Fruit fly (Drosophila melanogaster) whole organism, embryonic: Measurements from ENCODE around the gene CG14903.

Experiments
- BtbVII ChIP-seq: fragments of 200-800 bp; sonication (Bioruptor generic); optimal IDR thresholded peaks from 3 replicates; lab custom pipeline; 2017; ENCODE audit warnings: missing biosample characterization, mild to moderate bottlenecking, missing genetic modification characterization
- CG10267 ChIP-seq: fragments of 200-800 bp; sonication (Bioruptor generic); optimal IDR thresholded peaks from 2 replicates; lab custom pipeline; 2018; ENCODE audit warnings: missing biosample characterization, mild to moderate bottlenecking, missing genetic modification characterization, moderate library complexity
- CG10543 ChIP-seq: fragments of 200-800 bp; sonication (Bioruptor generic); optimal IDR thresholded peaks from 3 replicates; lab custom pipeline; 2017; ENCODE audit warnings: missing biosample characterization, mild to moderate bottlenecking, missing genetic modification characterization, moderate library complexity
- CG13424 ChIP-seq: fragments of 200-800 bp; sonication (Bioruptor generic); optimal IDR thresholded peaks from 2 replicates; lab custom pipeline; 2019; ENCODE audit warnings: missing biosample characterization, mild to moderate bottlenecking, missing genetic modification characterization, moderate library complexity
- CG15479 ChIP-seq: fragments of 200-800 bp; sonication (Bioruptor generic); optimal IDR thresholded peaks from 3 replicates; lab custom pipeline; 2019; ENCODE audit warnings: missing biosample characterization, mild to moderate bottlenecking, missing genetic modification characterization, moderate library complexity
- CG1792 ChIP-seq: fragments of 200-800 bp; sonication (Bioruptor generic); optimal IDR thresholded peaks from 2 replicates; lab custom pipeline; 2016; ENCODE audit warnings: missing biosample characterization, missing genetic modification characterization
- CG18011 ChIP-seq: fragments of 200-800 bp; sonication (Bioruptor generic); optimal IDR thresholded peaks from 2 replicates; lab custom pipeline; 2017; ENCODE audit warnings: missing biosample characterization, missing genetic modification characterization, mild to moderate bottlenecking, moderate library complexity, missing genotype
- CG18599 ChIP-seq: fragments of 200-800 bp; sonication (Bioruptor generic); optimal IDR thresholded peaks from 3 replicates; lab custom pipeline; 2017; ENCODE audit warnings: missing biosample characterization, missing genetic modification characterization, mild to moderate bottlenecking, moderate library complexity, missing genetic modification reagents
- CG2129 ChIP-seq: fragments of 200-800 bp; sonication (Bioruptor generic); IDR thresholded peaks from 2 replicates; pipeline ENCODE4 v1.3.6; 2022; ENCODE audit warnings: missing biosample characterization, missing genetic modification characterization; ENCODE audit not compliant: partially characterized antibody
- CG9932 ChIP-seq: fragments of 200-800 bp; sonication (Bioruptor generic); IDR thresholded peaks from 2 replicates; pipeline ENCODE4 v1.3.6; 2022; ENCODE audit warnings: missing biosample characterization, missing genetic modification characterization
- D ChIP-seq, 2 experiments: fragments of 200-800 bp in 1 of 2; fragments of >200 bp in 1 of 2; sonication (Bioruptor generic) in 1 of 2; optimal IDR thresholded peaks; 2 replicates in 1 of 2; 3 replicates in 1 of 2; lab custom pipeline; 2017; ENCODE audit warnings: mild to moderate bottlenecking in 1 of 2, missing biosample characterization in 1 of 2, missing genetic modification characterization in 1 of 2, missing genetic modification reagents in 1 of 2
- D19A ChIP-seq: fragments of 200-800 bp; optimal IDR thresholded peaks from 3 replicates; lab custom pipeline; 2019; ENCODE audit warnings: missing biosample characterization, mild to moderate bottlenecking, missing genetic modification characterization, moderate library complexity
- Dll ChIP-seq: fragments of 200-800 bp; sonication (Bioruptor generic); IDR thresholded peaks from 4 replicates; pipeline ENCODE4 v1.3.6; 2022; ENCODE audit warnings: missing biosample characterization, missing genetic modification characterization; ENCODE audit not compliant: partially characterized antibody
- E2f1 ChIP-seq: fragments of 200-800 bp; sonication (Bioruptor generic); IDR thresholded peaks from 2 replicates; pipeline ENCODE4 v1.3.6; 2022; ENCODE audit warnings: missing biosample characterization, missing genetic modification characterization
- Ets97D ChIP-seq: fragments of 200-800 bp; sonication (Bioruptor generic); optimal IDR thresholded peaks from 3 replicates; lab custom pipeline; 2016; ENCODE audit warnings: missing biosample characterization, missing genetic modification characterization
- Hr39 ChIP-seq: fragments of >200 bp; optimal IDR thresholded peaks from 2 replicates; lab custom pipeline; 2017
- Hr78 ChIP-seq, 2 experiments: fragments of 200-800 bp in 1 of 2; fragments of >200 bp in 1 of 2; sonication (Bioruptor generic) in 1 of 2; optimal IDR thresholded peaks; 2 replicates each; lab custom pipeline; 2017 to 2019; ENCODE audit warnings: missing biosample characterization in 2 of 2, missing genetic modification characterization in 2 of 2, mild to moderate bottlenecking in 1 of 2, moderate library complexity in 1 of 2
- Med ChIP-seq: fragments of 200-800 bp; sonication (Bioruptor generic); peaks from one replicate; lab custom pipeline; 2016; ENCODE audit warnings: missing biosample characterization, missing genetic modification characterization, mild to moderate bottlenecking, inconsistent platforms, moderate library complexity
- Nf-YC ChIP-seq: fragments of 200-800 bp; optimal IDR thresholded peaks from 3 replicates; lab custom pipeline; 2019; ENCODE audit warnings: missing biosample characterization, mild to moderate bottlenecking, missing genetic modification characterization, moderate library complexity
- Oli ChIP-seq: fragments of 200-800 bp; sonication (Bioruptor generic); optimal IDR thresholded peaks from 2 replicates; lab custom pipeline; 2018; ENCODE audit warnings: missing biosample characterization, mild to moderate bottlenecking, missing genetic modification characterization, moderate library complexity
- Ravus ChIP-seq: fragments of 200-800 bp; sonication (Bioruptor generic); IDR thresholded peaks from 2 replicates; pipeline ENCODE4 v1.3.6; 2022; ENCODE audit warnings: missing biosample characterization, missing genetic modification characterization
- TFAM ChIP-seq: fragments of 200-800 bp; sonication (Bioruptor generic); optimal IDR thresholded peaks from 2 replicates; lab custom pipeline; 2017; ENCODE audit warnings: missing biosample characterization, missing genetic modification characterization, inconsistent platforms
- abd-A ChIP-seq: fragments of 200-800 bp; sonication (Bioruptor generic); optimal IDR thresholded peaks from 3 replicates; lab custom pipeline; 2019; ENCODE audit warnings: missing biosample characterization, mild to moderate bottlenecking, missing genetic modification characterization, moderate library complexity
- amos ChIP-seq: fragments of 200-800 bp; sonication (Bioruptor generic); IDR thresholded peaks from 2 replicates; pipeline ENCODE4 v1.3.6; 2022; ENCODE audit warnings: missing biosample characterization, missing genetic modification characterization; ENCODE audit not compliant: partially characterized antibody
- ap ChIP-seq: fragments of 200-800 bp; sonication (Bioruptor generic); IDR thresholded peaks from 2 replicates; pipeline ENCODE4 v1.3.6; 2022; ENCODE audit warnings: missing biosample characterization, missing genetic modification characterization
- cg ChIP-seq: fragments of 200-800 bp; sonication (Bioruptor generic); optimal IDR thresholded peaks from 3 replicates; lab custom pipeline; 2019; ENCODE audit warnings: missing biosample characterization, mild to moderate bottlenecking, missing genetic modification characterization, moderate library complexity
- chinmo ChIP-seq: fragments of 200-800 bp; sonication (Bioruptor generic); IDR thresholded peaks from 4 replicates; pipeline ENCODE4 v1.3.6; 2022; ENCODE audit warnings: missing biosample characterization, missing genetic modification characterization; ENCODE audit not compliant: partially characterized antibody
- dpn ChIP-seq, 2 experiments: fragments of 200-800 bp; sonication (Bioruptor generic); optimal IDR thresholded peaks; 3 replicates each; lab custom pipeline; 2016; ENCODE audit warnings: missing biosample characterization in 2 of 2, missing genetic modification characterization in 2 of 2
- esg ChIP-seq: fragments of 200-800 bp; sonication (Bioruptor generic); conservative IDR thresholded peaks from 2 replicates; pipeline ENCODE4 v1.3.6; 2022; ENCODE audit warnings: missing biosample characterization, missing genetic modification characterization
- gem ChIP-seq: fragments of 200-800 bp; sonication (Bioruptor generic); optimal IDR thresholded peaks from 2 replicates; lab custom pipeline; 2019; ENCODE audit warnings: missing biosample characterization, mild to moderate bottlenecking, missing genetic modification characterization, moderate library complexity
- gt ChIP-seq: fragments of 200-800 bp; sonication (Bioruptor generic); IDR thresholded peaks from 2 replicates; pipeline ENCODE4 v1.3.6; 2022; ENCODE audit warnings: missing biosample characterization, missing genetic modification characterization
- ham ChIP-seq: fragments of 200-800 bp; sonication (Bioruptor generic); IDR thresholded peaks from 2 replicates; pipeline ENCODE4 v1.3.6; 2022; ENCODE audit warnings: missing biosample characterization, missing genetic modification characterization
- luna ChIP-seq: fragments of 200-800 bp; sonication (Bioruptor generic); optimal IDR thresholded peaks from 2 replicates; lab custom pipeline; 2016; ENCODE audit warnings: missing biosample characterization, missing genetic modification characterization
- maf-S ChIP-seq: fragments of 200-800 bp; sonication (Bioruptor generic); optimal IDR thresholded peaks from 2 replicates; lab custom pipeline; 2016; ENCODE audit warnings: missing biosample characterization, missing genetic modification characterization
- peb ChIP-seq: fragments of 200-800 bp; sonication (Bioruptor generic); IDR thresholded peaks from 2 replicates; pipeline ENCODE4 v1.3.6; 2022; ENCODE audit warnings: missing biosample characterization, missing genetic modification characterization
- ranshi ChIP-seq: fragments of 200-800 bp; sonication (Bioruptor generic); IDR thresholded peaks from 2 replicates; pipeline ENCODE4 v1.3.6; 2022; ENCODE audit warnings: missing biosample characterization, missing genetic modification characterization
- sens ChIP-seq: fragments of 200-800 bp; sonication (Bioruptor generic); peaks from one replicate; lab custom pipeline; 2016; ENCODE audit warnings: missing biosample characterization, missing genetic modification characterization
- sim ChIP-seq: fragments of 200-800 bp; sonication (Bioruptor generic); IDR thresholded peaks from 2 replicates; pipeline ENCODE4 v1.3.6; 2022; ENCODE audit warnings: missing biosample characterization, missing genetic modification characterization
- sisA ChIP-seq: fragments of 200-800 bp; sonication (Bioruptor generic); IDR thresholded peaks from 2 replicates; pipeline ENCODE4 v1.3.6; 2022; ENCODE audit warnings: missing biosample characterization, missing genetic modification characterization
- sr ChIP-seq: fragments of 200-800 bp; sonication (Bioruptor generic); IDR thresholded peaks from 3 replicates; pipeline ENCODE4 v1.3.6; 2022; ENCODE audit warnings: missing biosample characterization, missing genetic modification characterization
- tll ChIP-seq, 2 experiments: fragments of 200-800 bp in 1 of 2; fragments of >200 bp in 1 of 2; sonication (Bioruptor generic) in 1 of 2; optimal IDR thresholded peaks; 2 replicates each; lab custom pipeline; 2017 to 2019; ENCODE audit warnings: missing biosample characterization in 2 of 2, missing genetic modification characterization in 2 of 2, mild to moderate bottlenecking in 1 of 2, moderate library complexity in 1 of 2
- tup ChIP-seq: fragments of 200-800 bp; sonication (Bioruptor generic); optimal IDR thresholded peaks from 2 replicates; lab custom pipeline; 2016; ENCODE audit warnings: missing biosample characterization, mild to moderate bottlenecking, missing genetic modification characterization, moderate library complexity
- twi ChIP-seq: fragments of 200-800 bp; optimal IDR thresholded peaks from 2 replicates; lab custom pipeline; 2019; ENCODE audit warnings: missing biosample characterization, mild to moderate bottlenecking, missing genetic modification characterization, moderate library complexity
- tx ChIP-seq: fragments of 200-800 bp; sonication (Bioruptor generic); optimal IDR thresholded peaks from 2 replicates; lab custom pipeline; 2016; ENCODE audit warnings: missing biosample characterization, missing genetic modification characterization
- vvl ChIP-seq: fragments of 200-800 bp; sonication (Bioruptor generic); IDR thresholded peaks from 2 replicates; pipeline ENCODE4 v1.3.6; 2022; ENCODE audit warnings: missing biosample characterization, missing genetic modification characterization
- zen ChIP-seq: fragments of 200-800 bp; sonication (Bioruptor generic); optimal IDR thresholded peaks from 3 replicates; lab custom pipeline; 2018; ENCODE audit warnings: missing biosample characterization, mild to moderate bottlenecking, missing genetic modification characterization, moderate library complexity
- zfh2 ChIP-seq: fragments of 200-800 bp; sonication (Bioruptor generic); optimal IDR thresholded peaks from 2 replicates; lab custom pipeline; 2016; ENCODE audit warnings: missing biosample characterization, missing genetic modification characterization

Gene CG14903

dm6 chr3R:16571215-16571614, 2.3 kb downstream of the CG14903 start, which contains the start of gene CG14891:
CG14891 (plus strand) TSS chr3R:16571515.
- peak; percentile 11 for TF ChIP-seq sens (GFP tag; lab: Kevin White, UChicago)
- no peak for TF ChIP-seq gem (tag; lab: Kevin White, UChicago)
- no peak for TF ChIP-seq peb

- peak; percentile 27 for TF ChIP-seq abd-A (tag; lab: Kevin White, UChicago)
- TF ChIP-seq luna (GFP tag; lab: Kevin White, UChicago): no peak
- peak; percentile 99 for TF ChIP-seq zen (tag; lab: Kevin White, UChicago)
- TF ChIP-seq Ravus (GFP tag; lab: Robert Waterston, UW): no peak
- TF ChIP-seq tll (GFP tag; optimal IDR thresholded peaks at IDR 0.05; lab: Kevin White, UChicago): peak in 1 of 2 experiments; percentile 45
- no peak for TF ChIP-seq tx (GFP tag; lab: Kevin White, UChicago)
- peak; percentile 60 for TF ChIP-seq D (optimal IDR thresholded peaks at IDR 0.05; lab: Kevin White, UChicago)
- no peak for TF ChIP-seq D (GFP tag; optimal IDR thresholded peaks at IDR 0.05; lab: Kevin White, UChicago)
- 0 out of 2 replicates have a peak, but pooled peaks have one; percentile 26 for TF ChIP-seq sim
- no peak for TF ChIP-seq maf-S (GFP tag; lab: Kevin White, UChicago)
- no peak for TF ChIP-seq Dll (GFP tag; lab: Robert Waterston, UW)
- TF ChIP-seq vvl (GFP tag; lab: Robert Waterston, UW): 0 out of 2 replicates have a peak, but pooled peaks have one; percentile 1
- TF ChIP-seq dpn (GFP tag; optimal IDR thresholded peaks at IDR 0.05; lab: Kevin White, UChicago): no peak
- no peak for TF ChIP-seq sr (GFP tag; lab: Robert Waterston, UW)
- no peak for TF ChIP-seq BtbVII (GFP tag; lab: Kevin White, UChicago)
- TF ChIP-seq CG9932 (GFP tag; lab: Robert Waterston, UW): no peak
- peak; percentile 29 for TF ChIP-seq CG15479 (GFP tag; lab: Kevin White, UChicago)
- TF ChIP-seq CG10543 (GFP tag; lab: Kevin White, UChicago): peak; percentile 9
- TF ChIP-seq Nf-YC (tag; lab: Kevin White, UChicago): no peak
- TF ChIP-seq cg (GFP tag; lab: Kevin White, UChicago): peak; percentile 36
- TF ChIP-seq CG18599 (GFP tag; lab: Kevin White, UChicago): peak; percentile 19
Measured at dm6 chr3R:16570484-16570883, 3.1 kb downstream of the CG14903 start.

dm6 chr3R:16569338-16569737, 4.2 kb downstream of the CG14903 start:
- TF ChIP-seq twi (tag; lab: Kevin White, UChicago) (no peak), CG13424 (no peak), TFAM (GFP tag; lab: Kevin White, UChicago) (no peak), Hr78 (GFP tag; optimal IDR thresholded peaks at IDR 0.05; lab: Kevin White, UChicago) (peak in 1 of 2 experiments; percentile 35), sens (GFP tag; lab: Kevin White, UChicago) (peak; percentile 46), ranshi (GFP tag; lab: Robert Waterston, UW) (no peak), CG2129 (GFP tag; lab: Robert Waterston, UW) (no peak), esg (no peak), tup (GFP tag; lab: Kevin White, UChicago) (no peak), sisA (GFP tag; lab: Robert Waterston, UW) (peak; percentile 39; the same call in 1 of the 2 replicates), Oli (tag; lab: Kevin White, UChicago) (no peak), ham (0 out of 2 replicates have a peak, but pooled peaks have one; percentile 36), Hr39 (peak; percentile 79), CG18011 (GFP tag; lab: Kevin White, UChicago) (no peak), E2f1 (GFP tag; lab: Robert Waterston, UW) (no peak), ap (no peak), CG10267 (tag; lab: Kevin White, UChicago) (no peak), zfh2 (GFP tag; lab: Kevin White, UChicago) (no peak), Med (peak; percentile 34), D19A (no peak), CG1792 (GFP tag; lab: Kevin White, UChicago) (no peak), amos (no peak), Ets97D (GFP tag; lab: Kevin White, UChicago) (no peak), gt (no peak), chinmo (no peak)
